Fruit fly (Drosophila melanogaster) whole organism, prepupa: ENCODE results near the gene CG31019.

Source experiments
- CG10631 ChIP-seq: fragments of 200-800 bp; sonication (Bioruptor generic); optimal IDR thresholded peaks from 2 replicates; lab custom pipeline; 2016; ENCODE audit warnings: missing biosample characterization, missing genetic modification characterization
- CG10669 ChIP-seq: fragments of 200-800 bp; sonication (Bioruptor generic); optimal IDR thresholded peaks from 3 replicates; lab custom pipeline; 2018; ENCODE audit warnings: missing biosample characterization, mild to moderate bottlenecking, missing genetic modification characterization, moderate library complexity
- CG11762 ChIP-seq: fragments of 200-800 bp; sonication (Bioruptor generic); optimal IDR thresholded peaks from 3 replicates; lab custom pipeline; 2016; ENCODE audit warnings: missing biosample characterization, missing genetic modification characterization; ENCODE audit not compliant: insufficient read depth
- CG11902 ChIP-seq: fragments of 200-800 bp; sonication (Bioruptor generic); optimal IDR thresholded peaks from 3 replicates; lab custom pipeline; 2016; ENCODE audit warnings: missing biosample characterization, missing genetic modification characterization
- CG15336 ChIP-seq: fragments of 200-800 bp; sonication (Bioruptor generic); IDR thresholded peaks from 2 replicates; pipeline ENCODE4 v1.3.6; 2022; ENCODE audit warnings: missing biosample characterization, missing genetic modification characterization
- CG1621 ChIP-seq: fragments of 200-800 bp; sonication (Bioruptor generic); optimal IDR thresholded peaks from 3 replicates; lab custom pipeline; 2018; ENCODE audit warnings: missing biosample characterization, mild to moderate bottlenecking, missing genetic modification characterization
- CG16779 ChIP-seq: fragments of 200-800 bp; sonication (Bioruptor generic); optimal IDR thresholded peaks from 3 replicates; lab custom pipeline; 2017; ENCODE audit warnings: missing biosample characterization, mild to moderate bottlenecking, missing genetic modification characterization
- CG3032 ChIP-seq: fragments of 200-800 bp; optimal IDR thresholded peaks from 2 replicates; lab custom pipeline; 2019; ENCODE audit warnings: missing biosample characterization, mild to moderate bottlenecking, missing genetic modification characterization, moderate library complexity
- CG31627 ChIP-seq: fragments of 200-800 bp; sonication (Bioruptor generic); optimal IDR thresholded peaks from 3 replicates; lab custom pipeline; 2016; ENCODE audit warnings: missing biosample characterization, missing genetic modification characterization
- CG32006 ChIP-seq: fragments of 200-800 bp; sonication (Bioruptor generic); optimal IDR thresholded peaks from 3 replicates; lab custom pipeline; 2017; ENCODE audit warnings: missing biosample characterization, mild to moderate bottlenecking, missing genetic modification characterization
- CG3919 ChIP-seq: fragments of 200-800 bp; sonication (Bioruptor generic); optimal IDR thresholded peaks from 3 replicates; lab custom pipeline; 2016; ENCODE audit warnings: missing biosample characterization, missing genetic modification characterization
- CG4318 ChIP-seq: fragments of 200-800 bp; sonication (Bioruptor generic); optimal IDR thresholded peaks from 3 replicates; lab custom pipeline; 2017; ENCODE audit warnings: missing biosample characterization, mild to moderate bottlenecking, missing genetic modification characterization
- CG8319 ChIP-seq: fragments of 200-800 bp; sonication (Bioruptor generic); optimal IDR thresholded peaks from 3 replicates; lab custom pipeline; 2016; ENCODE audit warnings: missing biosample characterization, missing genetic modification characterization
- CG8632 ChIP-seq: fragments of 200-800 bp; sonication (Bioruptor generic); optimal IDR thresholded peaks from 3 replicates; lab custom pipeline; 2016; ENCODE audit warnings: missing biosample characterization, missing genetic modification characterization
- CG9139 ChIP-seq: fragments of 200-800 bp; sonication (Bioruptor generic); optimal IDR thresholded peaks from 3 replicates; lab custom pipeline; 2017; ENCODE audit warnings: missing biosample characterization, mild to moderate bottlenecking, missing genetic modification characterization
- Eip78C ChIP-seq: fragments of 200-800 bp; sonication (Bioruptor generic); peaks from one replicate; lab custom pipeline; 2016; ENCODE audit warnings: missing biosample characterization, missing genetic modification characterization
- Eip93F ChIP-seq: fragments of 200-800 bp; sonication (Bioruptor generic); optimal IDR thresholded peaks from 2 replicates; lab custom pipeline; 2016; ENCODE audit warnings: missing biosample characterization, mild to moderate bottlenecking, missing genetic modification characterization
- Ets21C ChIP-seq: fragments of 200-800 bp; sonication (Bioruptor generic); optimal IDR thresholded peaks from 3 replicates; lab custom pipeline; 2016; ENCODE audit warnings: missing biosample characterization, missing genetic modification characterization
- Ets96B ChIP-seq: fragments of 200-800 bp; optimal IDR thresholded peaks from 2 replicates; lab custom pipeline; 2019; ENCODE audit warnings: missing biosample characterization, mild to moderate bottlenecking, missing genetic modification characterization, moderate library complexity
- Hr38 ChIP-seq: sonication (Bioruptor generic); optimal IDR thresholded peaks from 2 replicates; lab custom pipeline; 2016; ENCODE audit warnings: missing biosample characterization, missing genetic modification characterization
- Hr4 ChIP-seq: fragments of 200-800 bp; sonication (Bioruptor generic); optimal IDR thresholded peaks from 3 replicates; lab custom pipeline; 2016; ENCODE audit warnings: missing biosample characterization, missing genetic modification characterization
- Met ChIP-seq: fragments of 200-800 bp; sonication (Bioruptor generic); optimal IDR thresholded peaks from 3 replicates; lab custom pipeline; 2016; ENCODE audit warnings: missing biosample characterization, missing genetic modification characterization
- OdsH ChIP-seq: fragments of 200-800 bp; sonication (Bioruptor generic); optimal IDR thresholded peaks from 3 replicates; lab custom pipeline; 2016; ENCODE audit warnings: missing biosample characterization, missing genetic modification characterization
- Sox14 ChIP-seq: fragments of 200-800 bp; sonication (Bioruptor generic); optimal IDR thresholded peaks from 3 replicates; lab custom pipeline; 2016; ENCODE audit warnings: missing biosample characterization, missing genetic modification characterization
- acj6 ChIP-seq: fragments of 200-800 bp; sonication (Bioruptor generic); optimal IDR thresholded peaks from 3 replicates; lab custom pipeline; 2016; ENCODE audit warnings: missing biosample characterization, missing genetic modification characterization
- cyc ChIP-seq: fragments of 200-800 bp; sonication (Bioruptor generic); optimal IDR thresholded peaks from 3 replicates; lab custom pipeline; 2016; ENCODE audit warnings: missing biosample characterization, missing genetic modification characterization
- dac ChIP-seq: fragments of 200-800 bp; sonication (Bioruptor generic); optimal IDR thresholded peaks from 2 replicates; lab custom pipeline; 2017; ENCODE audit warnings: missing biosample characterization, mild to moderate bottlenecking, missing genetic modification characterization
- dsx ChIP-seq: fragments of 200-800 bp; optimal IDR thresholded peaks from 3 replicates; lab custom pipeline; 2019; ENCODE audit warnings: missing biosample characterization, mild to moderate bottlenecking, missing genetic modification characterization, moderate library complexity; ENCODE audit not compliant: poor library complexity, severe bottlenecking
- eg ChIP-seq: fragments of 200-800 bp; sonication (Bioruptor generic); IDR thresholded peaks from 3 replicates; pipeline ENCODE4 v1.3.6; 2022; ENCODE audit warnings: missing biosample characterization, missing genetic modification characterization
- fd59A ChIP-seq: fragments of 200-800 bp; sonication (Bioruptor generic); optimal IDR thresholded peaks from 2 replicates; lab custom pipeline; 2017; ENCODE audit warnings: missing biosample characterization, mild to moderate bottlenecking, missing genetic modification characterization, missing genetic modification reagents
- fd85E ChIP-seq: fragments of 200-800 bp; sonication (Bioruptor generic); optimal IDR thresholded peaks from 3 replicates; lab custom pipeline; 2016; ENCODE audit warnings: missing biosample characterization, missing genetic modification characterization
- fkh ChIP-seq: fragments of 200-800 bp; sonication (Bioruptor generic); optimal IDR thresholded peaks from 3 replicates; lab custom pipeline; 2017; ENCODE audit warnings: missing biosample characterization, mild to moderate bottlenecking, missing genetic modification characterization, moderate library complexity
- lz ChIP-seq: fragments of 200-800 bp; sonication (Bioruptor generic); optimal IDR thresholded peaks from 3 replicates; lab custom pipeline; 2016; ENCODE audit warnings: missing biosample characterization, missing genetic modification characterization
- pdm3 ChIP-seq: fragments of 200-800 bp; sonication (Bioruptor generic); optimal IDR thresholded peaks from 3 replicates; lab custom pipeline; 2016; ENCODE audit warnings: missing biosample characterization, missing genetic modification characterization
- salr ChIP-seq, 2 experiments: fragments of 200-800 bp; sonication (Bioruptor generic); optimal IDR thresholded peaks; 3 replicates each; lab custom pipeline; 2016 to 2018; ENCODE audit warnings: missing biosample characterization in 2 of 2, missing genetic modification characterization in 2 of 2, mild to moderate bottlenecking in 1 of 2
- spab ChIP-seq: fragments of 200-800 bp; sonication (Bioruptor generic); optimal IDR thresholded peaks from 2 replicates; lab custom pipeline; 2017; ENCODE audit warnings: missing biosample characterization, mild to moderate bottlenecking, missing genetic modification characterization, missing genetic modification reagents
- svp ChIP-seq: fragments of 200-800 bp; sonication (Bioruptor generic); peaks from one replicate; lab custom pipeline; 2016; ENCODE audit warnings: missing biosample characterization, missing genetic modification characterization
- topi ChIP-seq: fragments of 200-800 bp; sonication (Bioruptor generic); optimal IDR thresholded peaks from 3 replicates; lab custom pipeline; 2016; ENCODE audit warnings: missing biosample characterization, missing genetic modification characterization
- vri ChIP-seq: fragments of 200-800 bp; sonication (Bioruptor generic); optimal IDR thresholded peaks from 3 replicates; lab custom pipeline; 2016; ENCODE audit warnings: missing biosample characterization, mild to moderate bottlenecking, missing genetic modification characterization

The CG31019 gene

DNA sequence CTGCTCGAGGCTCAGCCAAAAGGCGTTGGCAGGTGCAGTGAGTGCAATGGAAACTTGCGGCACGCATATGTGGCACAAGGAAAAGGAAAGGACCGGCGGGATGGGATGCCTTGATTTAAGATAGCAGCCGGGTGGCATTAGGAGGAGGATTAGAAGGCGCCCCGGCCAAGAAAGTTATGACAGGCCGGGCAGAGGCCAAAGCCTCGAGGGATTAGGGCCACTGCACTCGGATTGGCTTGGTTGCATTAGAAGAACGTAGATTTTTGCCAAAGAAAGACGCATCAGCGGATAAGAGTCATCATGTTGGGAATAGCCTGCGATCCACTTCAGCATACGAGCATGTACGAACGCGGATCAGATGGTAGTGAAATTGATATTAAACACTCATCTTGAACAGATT lies at the start of gene CG31019:
TSS of gene CG31019 (plus strand) at position 301 of the 400 bp plus-strand sequence.
- TF ChIP-seq dac (no peak), Eip78C (GFP tag; lab: Kevin White, UChicago) (no peak), CG10669 (GFP tag; lab: Kevin White, UChicago) (no peak), CG8632 (GFP tag; lab: Kevin White, UChicago) (no peak), CG3032 (tag; lab: Kevin White, UChicago) (no peak), acj6 (GFP tag; lab: Kevin White, UChicago) (no peak), CG3919 (GFP tag; lab: Kevin White, UChicago) (no peak), Hr4 (GFP tag; lab: Kevin White, UChicago) (no peak), svp (GFP tag; lab: Kevin White, UChicago) (no peak), pdm3 (GFP tag; lab: Kevin White, UChicago) (no peak), CG31627 (GFP tag; lab: Kevin White, UChicago) (no peak), Ets96B (tag; lab: Kevin White, UChicago) (no peak), eg (GFP tag; lab: Robert Waterston, UW) (no peak), Met (no peak), fd85E (GFP tag; lab: Kevin White, UChicago) (no peak), cyc (no peak), Eip93F (no peak)

DNA sequence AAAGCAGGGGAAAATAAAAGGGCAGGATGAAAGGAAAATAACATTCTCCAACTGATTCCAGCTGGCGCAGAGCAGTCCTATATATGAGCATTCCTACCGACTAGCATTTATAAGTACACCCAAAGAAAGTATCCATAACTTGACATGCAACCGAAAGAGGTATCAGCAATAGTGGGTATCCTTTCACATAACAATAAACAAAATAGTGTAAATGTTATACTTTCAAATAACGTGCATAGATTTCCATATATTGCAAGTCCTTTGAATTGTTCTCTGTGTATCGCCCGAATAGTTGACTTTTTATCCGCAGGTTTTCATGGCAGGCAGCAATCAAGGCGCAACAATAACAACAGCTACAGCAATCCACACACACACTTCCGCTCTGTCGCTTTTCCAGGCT lies 46.8 kb upstream of the CG31019 start:
- TF ChIP-seq CG3919 (GFP tag; lab: Kevin White, UChicago) (peak; percentile 2), Hr4 (GFP tag; lab: Kevin White, UChicago) (peak; percentile 31), CG10631 (GFP tag; lab: Kevin White, UChicago) (peak; percentile 26), acj6 (GFP tag; lab: Kevin White, UChicago) (no peak), CG8632 (GFP tag; lab: Kevin White, UChicago) (no peak), spab (GFP tag; lab: Kevin White, UChicago) (no peak), CG15336 (GFP tag; lab: Robert Waterston, UW) (peak; percentile 24; the same call in 1 of the 2 replicates), Eip78C (GFP tag; lab: Kevin White, UChicago) (peak; percentile 41), CG32006 (GFP tag; lab: Kevin White, UChicago) (peak; percentile 39), salr (GFP tag; optimal IDR thresholded peaks at IDR 0.05; lab: Kevin White, UChicago) (peak in 1 of 2 experiments; percentile 8), OdsH (GFP tag; lab: Kevin White, UChicago) (peak; percentile 11), CG11762 (GFP tag; lab: Kevin White, UChicago) (no peak), vri (GFP tag; lab: Kevin White, UChicago) (no peak)
- TF ChIP-seq, all 60 proteins: peak for 8

DNA sequence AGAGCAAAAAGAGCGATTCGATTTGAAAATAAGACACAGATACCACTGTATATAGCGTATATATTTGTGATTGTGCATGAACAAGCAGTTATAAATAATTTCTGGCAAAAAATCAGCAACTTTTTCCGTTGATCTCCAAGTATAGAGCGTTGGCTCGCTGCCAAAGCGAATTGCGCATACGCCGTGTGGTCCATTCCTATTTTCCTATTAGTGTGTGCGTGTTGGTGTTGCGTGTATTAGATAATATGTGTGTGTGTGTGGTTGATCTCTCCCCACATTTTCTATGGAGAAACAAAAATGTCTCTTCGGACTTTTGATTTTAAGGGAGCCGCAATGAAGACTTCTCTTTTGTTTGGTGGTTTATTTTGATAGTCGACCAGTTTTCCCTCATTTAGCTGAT lies 44.3 kb upstream of the CG31019 start:
- TF ChIP-seq cyc: no peak
- no peak for TF ChIP-seq CG4318 (GFP tag; lab: Kevin White, UChicago)
- no peak for TF ChIP-seq Met
- no peak for TF ChIP-seq CG9139 (GFP tag; lab: Kevin White, UChicago)
- TF ChIP-seq CG8319 (GFP tag; lab: Kevin White, UChicago): no peak
- no peak for TF ChIP-seq topi (GFP tag; lab: Kevin White, UChicago)
- no peak for TF ChIP-seq CG1621 (tag; lab: Kevin White, UChicago)
- no peak for TF ChIP-seq CG11902 (GFP tag; lab: Kevin White, UChicago)
- TF ChIP-seq eg (GFP tag; lab: Robert Waterston, UW): no peak
- TF ChIP-seq dsx (GFP tag; lab: Kevin White, UChicago): no peak
- TF ChIP-seq CG16779: no peak
- TF ChIP-seq Ets21C: no peak
- no peak for TF ChIP-seq fd59A
- no peak for TF ChIP-seq fkh (GFP tag; lab: Kevin White, UChicago)
- no peak for TF ChIP-seq Sox14 (GFP tag; lab: Kevin White, UChicago)
- no peak for TF ChIP-seq CG31627 (GFP tag; lab: Kevin White, UChicago)
- TF ChIP-seq acj6 (GFP tag; lab: Kevin White, UChicago): no peak
- TF ChIP-seq fd85E (GFP tag; lab: Kevin White, UChicago): no peak
- no peak for TF ChIP-seq Hr38 (GFP tag; lab: Kevin White, UChicago)
- TF ChIP-seq lz (GFP tag; lab: Kevin White, UChicago): no peak
